Fruit fly (Drosophila melanogaster) whole organism: ENCODE data around the gene CG16974.

Experiments used
- CG8478 ChIP-seq: fragments of >200 bp; optimal IDR thresholded peaks from 2 replicates; lab custom pipeline; 2018; ENCODE audit warnings: inconsistent platforms
- Dll ChIP-seq: fragments of >200 bp; optimal IDR thresholded peaks from 2 replicates; lab custom pipeline; 2017
- EcR ChIP-seq, 2 experiments: fragments of >200 bp; optimal IDR thresholded peaks; 2 replicates each; lab custom pipeline; 2017; ENCODE audit warnings: missing biosample characterization in 2 of 2, missing genetic modification characterization in 2 of 2, missing genetic modification reagents in 2 of 2
- pan ChIP-seq: fragments of >200 bp; optimal IDR thresholded peaks from 2 replicates; lab custom pipeline; 2017
- psq ChIP-seq: fragments of >200 bp; optimal IDR thresholded peaks from 2 replicates; lab custom pipeline; 2017
- usp ChIP-seq: fragments of >200 bp; optimal IDR thresholded peaks from 2 replicates; lab custom pipeline; 2017; ENCODE audit warnings: missing biosample characterization, missing genetic modification characterization, mixed read lengths

CG16974 gene

DNA sequence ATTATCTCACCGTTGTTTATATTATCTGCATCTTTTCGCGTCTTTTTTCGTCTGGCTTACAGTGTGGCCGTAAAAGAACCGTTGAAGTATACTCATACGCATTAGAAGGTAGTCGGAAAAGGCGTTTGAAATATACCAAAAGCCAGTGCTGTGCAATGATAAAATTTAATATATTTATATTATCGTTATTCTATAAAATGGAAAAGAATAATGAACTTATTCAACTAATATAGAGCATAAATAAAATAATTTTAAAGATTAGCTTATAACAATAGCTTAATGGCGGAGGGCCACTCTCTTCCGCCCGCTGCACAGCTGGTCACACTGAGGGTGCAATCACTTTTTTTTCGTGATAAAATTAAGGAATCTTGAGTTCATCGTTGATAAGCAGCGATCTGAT is at the start of gene CG16974, which contains the start of gene Edem2:
Gene CG16974, minus strand, starts transcription at position 86 of the 400 bp plus-strand sequence.
Gene Edem2, plus strand, starts transcription at position 308 of the 400 bp plus-strand sequence.
- no peak for TF ChIP-seq Dll
- TF ChIP-seq usp (GFP tag; lab: Kevin White, UChicago), result no peak
- no peak for TF ChIP-seq CG8478 (lab: Kevin White, UChicago)
- TF ChIP-seq EcR (GFP tag; optimal IDR thresholded peaks at IDR 0.05; lab: Kevin White, UChicago), result no peak
- TF ChIP-seq pan (lab: Kevin White, UChicago), result no peak
- no peak for TF ChIP-seq psq (lab: Kevin White, UChicago)

DNA sequence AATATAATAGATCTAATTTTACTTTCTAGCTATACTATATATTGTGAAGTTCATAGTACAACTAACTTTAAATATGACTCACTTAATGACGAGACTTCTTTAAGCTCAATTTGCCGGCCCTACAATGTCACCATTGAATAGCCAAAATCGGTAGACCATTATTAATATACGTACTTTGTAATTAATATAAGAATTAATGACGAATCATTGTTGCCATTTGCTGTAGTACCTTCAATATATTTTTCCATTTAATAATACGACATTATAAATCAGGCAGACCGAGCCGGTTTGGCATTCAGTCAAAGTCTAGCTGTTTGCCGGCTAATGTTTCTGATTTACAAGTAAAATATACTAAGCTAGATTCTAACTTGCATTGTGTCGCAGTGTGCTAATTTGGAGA is 47.9 kb upstream of the CG16974 start, which contains the start of gene Jhbp13:
Gene Jhbp13, plus strand, starts transcription at position 301 of the 400 bp plus-strand sequence.
- TF ChIP-seq CG8478 (lab: Kevin White, UChicago), result no peak
- no peak for TF ChIP-seq usp (GFP tag; lab: Kevin White, UChicago)
- TF ChIP-seq pan (lab: Kevin White, UChicago), result no peak
- TF ChIP-seq psq (lab: Kevin White, UChicago), result no peak
- no peak for TF ChIP-seq Dll
- no peak for TF ChIP-seq EcR (GFP tag; optimal IDR thresholded peaks at IDR 0.05; lab: Kevin White, UChicago)

DNA sequence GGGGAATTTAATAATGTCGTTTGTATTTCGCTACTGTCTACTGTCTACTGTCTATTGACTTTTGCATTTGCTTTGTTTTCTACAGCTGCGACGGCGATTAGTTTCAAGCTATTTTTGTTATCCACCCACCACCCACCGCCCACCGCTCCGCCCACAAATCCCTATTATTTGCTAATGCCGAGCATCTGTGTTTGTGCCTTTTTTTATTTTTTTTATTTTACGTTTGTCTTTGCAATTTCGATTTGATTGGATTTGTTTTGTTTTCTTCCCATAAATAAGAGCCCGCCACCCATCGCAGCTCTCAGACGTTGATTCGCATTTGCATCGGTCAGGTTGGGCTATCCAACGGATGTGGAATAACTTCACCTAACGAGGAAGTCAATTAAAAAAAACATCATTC is 44.4 kb upstream of the CG16974 start, which contains the start of gene Jhbp14:
Gene Jhbp14, plus strand, starts transcription at position 301 of the 400 bp plus-strand sequence.
- TF ChIP-seq pan (lab: Kevin White, UChicago) (no peak), EcR (GFP tag; optimal IDR thresholded peaks at IDR 0.05; lab: Kevin White, UChicago) (no peak), CG8478 (lab: Kevin White, UChicago) (no peak), psq (lab: Kevin White, UChicago) (no peak), Dll (no peak), usp (GFP tag; lab: Kevin White, UChicago) (no peak)

DNA sequence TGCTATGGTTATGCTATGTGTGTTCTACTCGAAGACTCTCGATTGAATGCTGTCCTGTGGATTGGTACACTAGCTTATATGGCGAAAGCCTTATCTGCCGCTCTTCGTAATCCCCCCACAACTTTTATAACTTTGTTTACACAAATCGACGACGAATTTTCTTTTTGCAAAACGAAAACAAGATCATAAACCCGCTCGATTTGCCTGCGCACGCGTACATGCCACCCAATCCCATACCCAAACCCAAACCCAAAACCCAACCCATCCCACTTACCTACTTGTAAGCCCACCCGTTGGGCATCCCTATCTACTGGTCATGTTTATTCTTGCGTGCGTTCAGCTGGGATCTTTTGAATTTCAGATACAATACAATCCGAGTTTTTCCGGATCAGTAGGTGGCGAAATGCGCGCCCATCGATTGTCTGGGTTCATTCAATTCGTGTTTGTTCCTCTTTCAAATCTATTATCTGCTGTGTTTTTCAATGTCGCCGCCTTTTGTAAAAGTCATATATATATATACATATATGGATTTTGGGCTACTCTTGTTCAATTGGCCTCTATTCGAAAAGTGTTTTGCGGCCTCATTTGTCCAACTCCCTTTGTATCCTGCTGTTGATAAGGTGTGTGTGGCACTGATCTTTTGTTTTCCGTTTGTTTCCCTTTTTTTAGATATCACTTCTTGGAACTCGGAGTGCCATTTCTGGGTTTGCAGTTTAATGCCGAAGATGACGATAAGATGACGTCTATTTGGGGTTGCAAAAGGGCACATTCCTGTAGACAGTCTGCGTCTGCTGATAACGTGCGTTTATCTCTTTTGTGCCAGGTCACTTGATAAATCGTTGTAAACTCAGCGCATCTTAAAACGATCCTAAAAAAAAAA is 43.1 kb upstream of the CG16974 start, which contains the start of gene Mabi:
Gene Mabi, minus strand, starts transcription at position 51 of the 880 bp plus-strand sequence.
- no peak for TF ChIP-seq pan (lab: Kevin White, UChicago)
- TF ChIP-seq psq (lab: Kevin White, UChicago), result no peak

DNA sequence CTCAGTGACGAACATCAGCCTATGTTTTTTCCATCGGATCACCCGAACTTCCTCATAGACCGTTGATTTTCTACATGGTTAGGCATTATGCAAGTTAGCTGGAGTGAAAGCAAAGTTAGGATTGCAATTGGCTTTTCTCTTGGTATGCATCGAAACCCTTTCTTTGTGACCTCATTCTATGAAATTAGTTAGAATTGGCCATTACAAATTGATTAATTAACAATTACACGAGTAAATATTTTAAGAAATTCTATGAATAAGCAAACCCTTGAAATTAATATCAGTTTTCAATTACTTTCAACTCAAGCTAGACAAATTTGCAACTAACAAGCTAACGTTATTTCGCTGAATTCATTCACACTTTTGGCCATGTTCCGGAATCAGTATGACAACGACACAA is 40.0 kb upstream of the CG16974 start, which contains the start of gene Prosalpha6T:
Gene Prosalpha6T, plus strand, starts transcription at position 301 of the 400 bp plus-strand sequence.
- TF ChIP-seq usp (GFP tag; lab: Kevin White, UChicago) (no peak), CG8478 (lab: Kevin White, UChicago) (no peak), psq (lab: Kevin White, UChicago) (no peak), EcR (GFP tag; optimal IDR thresholded peaks at IDR 0.05; lab: Kevin White, UChicago) (no peak), Dll (no peak), pan (lab: Kevin White, UChicago) (no peak)

DNA sequence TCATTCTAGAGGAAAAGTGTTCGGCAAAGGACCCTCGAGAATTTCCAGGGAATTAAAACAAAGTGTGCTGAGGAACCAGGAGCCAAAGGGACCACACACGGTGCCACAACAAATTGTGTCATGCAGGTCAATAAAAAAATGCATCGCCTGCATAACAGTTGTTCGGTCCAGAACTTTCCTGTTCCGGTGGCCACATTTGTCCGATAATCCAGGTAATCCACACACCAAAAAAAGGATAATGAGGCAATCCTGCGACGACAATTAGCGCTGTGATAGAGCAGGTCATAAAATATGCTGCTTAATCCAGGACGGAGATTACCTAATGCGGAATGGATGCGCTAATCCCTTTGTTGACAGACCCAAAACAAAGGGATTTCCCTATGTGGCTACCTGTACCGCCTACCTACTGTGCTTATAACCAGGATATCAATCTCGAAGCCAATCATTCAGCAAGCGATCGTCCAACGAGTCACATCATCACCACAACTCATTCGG is 37.7 kb upstream of the CG16974 start, which contains the start of gene CG16815:
Gene CG16815, plus strand, starts transcription at position 445 of the 495 bp plus-strand sequence.
- TF ChIP-seq psq (lab: Kevin White, UChicago), result no peak
- no peak for TF ChIP-seq CG8478 (lab: Kevin White, UChicago)
- TF ChIP-seq usp (GFP tag; lab: Kevin White, UChicago), result no peak
- no peak for TF ChIP-seq EcR (GFP tag; optimal IDR thresholded peaks at IDR 0.05; lab: Kevin White, UChicago)
- TF ChIP-seq pan (lab: Kevin White, UChicago), result no peak
- no peak for TF ChIP-seq Dll

DNA sequence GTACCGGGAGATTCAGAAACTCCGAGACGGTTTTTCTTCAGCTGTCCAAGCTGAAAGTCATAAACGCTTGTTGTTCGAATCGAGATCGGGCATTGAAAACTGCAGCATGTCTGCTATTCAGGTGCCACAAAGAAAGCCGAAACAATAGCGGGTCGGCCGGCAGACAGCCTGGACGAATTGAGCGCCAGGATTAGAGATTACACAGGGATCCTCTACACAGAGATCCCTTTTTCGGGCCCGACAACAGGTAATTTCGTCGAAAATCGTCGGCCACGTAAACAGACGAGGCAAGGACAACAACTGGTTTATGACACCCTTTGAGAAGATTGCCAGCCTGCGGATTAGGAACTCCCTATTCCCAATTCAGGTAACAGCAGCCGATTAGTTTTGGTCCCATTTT is 35.5 kb upstream of the CG16974 start, which contains the start of gene CG16813:
Gene CG16813, plus strand, starts transcription at position 288 of the 400 bp plus-strand sequence.
- TF ChIP-seq usp (GFP tag; lab: Kevin White, UChicago) (no peak), psq (lab: Kevin White, UChicago) (no peak), Dll (no peak), pan (lab: Kevin White, UChicago) (no peak), CG8478 (lab: Kevin White, UChicago) (no peak), EcR (GFP tag; optimal IDR thresholded peaks at IDR 0.05; lab: Kevin White, UChicago) (no peak)

DNA sequence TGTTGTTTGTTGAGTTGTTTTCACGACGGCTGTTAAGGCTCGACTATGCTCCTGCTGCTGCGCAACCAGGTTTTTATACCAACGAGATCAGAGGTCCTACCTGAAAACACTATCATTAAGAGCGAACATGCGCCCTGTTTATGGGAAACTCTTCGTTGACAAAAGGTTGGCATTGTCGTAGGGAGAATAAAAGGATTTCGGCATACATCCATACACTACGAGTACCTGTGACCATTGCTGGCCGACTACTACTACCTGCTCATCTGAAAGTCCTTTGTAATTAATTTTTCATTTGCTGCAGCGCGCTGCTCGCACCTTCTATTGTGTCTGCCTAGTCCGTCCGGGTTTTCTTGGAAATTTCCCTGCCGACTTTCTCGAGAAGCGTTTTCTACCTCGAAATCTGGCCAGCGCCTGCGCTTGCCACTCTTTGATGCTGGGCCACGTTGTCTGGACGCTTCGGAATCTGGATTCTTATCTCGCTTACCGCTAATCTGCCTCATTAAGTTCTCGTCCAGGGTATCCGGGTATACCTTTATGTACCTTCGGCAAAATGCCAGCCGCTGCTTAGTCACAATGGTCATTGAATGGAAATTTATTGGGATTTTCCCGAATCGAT is 33.6 kb upstream of the CG16974 start, which contains the start of gene CG15480:
Gene CG15480, minus strand, starts transcription at position 51 of the 616 bp plus-strand sequence.
- TF ChIP-seq psq (lab: Kevin White, UChicago) (no peak), EcR (GFP tag; optimal IDR thresholded peaks at IDR 0.05; lab: Kevin White, UChicago) (no peak), CG8478 (lab: Kevin White, UChicago) (no peak), pan (lab: Kevin White, UChicago) (no peak), usp (GFP tag; lab: Kevin White, UChicago) (no peak), Dll (no peak)

DNA sequence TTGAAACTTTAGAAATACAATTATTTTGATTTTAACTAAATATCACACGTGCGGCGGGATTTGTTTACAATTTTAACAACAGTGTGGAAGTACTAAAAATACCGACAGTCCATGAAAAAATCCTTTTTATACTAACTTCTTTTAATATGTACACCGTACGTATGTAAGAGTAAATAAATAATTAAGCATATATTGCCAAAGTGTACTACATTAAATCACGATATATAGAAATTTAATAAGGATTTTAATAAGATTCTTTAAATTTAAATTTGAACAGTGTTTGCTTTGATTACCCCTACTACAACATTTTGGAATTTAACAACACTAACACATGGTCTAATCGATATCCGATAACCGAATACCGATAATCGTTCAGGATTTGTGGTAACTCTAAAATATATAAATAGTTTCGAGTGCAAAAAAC is 30.5 kb upstream of the CG16974 start, which contains the start of the genes Ski6 and CG16812:
Gene Ski6, minus strand, starts transcription at position 205 of the 424 bp plus-strand sequence.
Gene CG16812, plus strand, starts transcription at position 363 of the 424 bp plus-strand sequence.
- TF ChIP-seq pan (lab: Kevin White, UChicago) (no peak), CG8478 (lab: Kevin White, UChicago) (no peak), Dll (no peak), psq (lab: Kevin White, UChicago) (no peak), usp (GFP tag; lab: Kevin White, UChicago) (no peak), EcR (GFP tag; optimal IDR thresholded peaks at IDR 0.05; lab: Kevin White, UChicago) (no peak)

DNA sequence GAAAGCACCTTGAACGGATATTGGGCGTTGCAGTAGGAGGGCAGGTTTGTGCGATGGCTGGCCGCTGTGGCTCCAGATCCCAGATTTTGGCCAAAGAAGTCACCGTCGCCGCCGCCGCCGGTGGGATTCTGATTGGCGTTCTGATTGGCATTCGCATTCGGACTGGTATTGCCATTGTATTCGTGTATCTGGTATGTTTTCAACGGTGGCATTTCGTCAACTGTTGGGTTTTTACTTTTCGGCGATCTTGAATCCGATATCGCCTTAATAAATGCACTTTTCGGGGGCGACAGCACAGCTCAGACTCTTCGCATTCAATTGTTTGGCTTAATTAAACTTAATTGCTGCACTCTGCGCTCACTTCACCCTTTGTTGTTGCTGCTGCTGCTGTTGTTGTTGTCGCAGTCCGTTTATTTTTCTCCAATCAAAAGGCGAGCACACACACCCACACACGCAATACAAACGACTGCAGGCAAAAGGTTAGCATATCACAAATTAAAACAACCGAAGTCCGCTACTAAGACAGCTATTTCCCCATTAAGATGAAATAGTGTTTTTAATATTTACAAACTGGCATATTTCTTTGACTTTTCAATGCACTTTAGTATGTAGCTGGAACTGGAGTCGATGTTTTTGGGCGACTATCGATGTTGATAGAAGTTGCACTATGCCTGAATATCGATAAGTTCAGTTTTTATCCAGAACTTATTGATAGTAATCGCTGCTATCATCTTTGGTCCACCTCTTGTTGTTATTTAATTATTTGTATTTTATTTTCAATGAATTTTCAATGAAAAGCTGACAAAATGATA is 27.7 kb upstream of the CG16974 start, which contains the start of the genes CG9426 and mRF1:
Gene CG9426, minus strand, starts transcription at position 643 of the 812 bp plus-strand sequence.
Gene mRF1, plus strand, starts transcription at position 699 of the 812 bp plus-strand sequence.
- TF ChIP-seq pan (lab: Kevin White, UChicago) (no peak), CG8478 (lab: Kevin White, UChicago) (no peak), usp (GFP tag; lab: Kevin White, UChicago) (no peak), EcR (GFP tag; optimal IDR thresholded peaks at IDR 0.05; lab: Kevin White, UChicago) (no peak), psq (lab: Kevin White, UChicago) (no peak), Dll (no peak)
